Fruit fly (Drosophila melanogaster): ENCODE data around the gene CCKLR-17D3.

DNA sequence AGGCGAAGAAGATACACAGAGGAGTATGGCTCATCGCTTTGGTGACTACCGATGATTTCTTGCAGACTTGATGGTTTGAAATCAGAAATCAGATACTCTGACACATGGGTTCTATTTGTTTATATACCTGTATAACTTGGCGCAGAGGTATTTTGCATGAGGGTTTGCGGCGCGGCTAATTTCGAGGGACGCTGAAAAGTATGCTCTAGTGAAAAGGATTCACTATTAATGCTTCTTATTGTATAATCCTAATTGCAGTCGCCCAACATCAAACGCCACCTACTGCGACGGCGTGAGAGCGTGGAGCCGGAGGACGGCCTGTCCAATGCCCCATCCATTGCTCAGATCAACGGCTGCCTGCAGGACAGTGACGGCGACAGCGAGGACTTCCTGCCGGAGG is 31.2 kb upstream of the CCKLR-17D3 start:
- TF ChIP-seq CG8159 (tag; optimal IDR thresholded peaks at IDR 0.05), result no peak
- TF ChIP-seq CG17806 (tag; optimal IDR thresholded peaks at IDR 0.05), result no peak
- TF ChIP-seq gl (tag; optimal IDR thresholded peaks at IDR 0.05), result no peak
